Worm (Caenorhabditis elegans) whole organism, L3 larva: ENCODE data around the gene npp-23.

ENCODE experiments used
- R02D3.7 ChIP-seq: fragments of 150-350 bp; optimal IDR thresholded peaks from 2 replicates; lab custom pipeline; 2014; ENCODE audit warnings: missing biosample characterization, missing genetic modification characterization
- aly-2 ChIP-seq: fragments of 150-350 bp; optimal IDR thresholded peaks from 2 replicates; lab custom pipeline; 2014; ENCODE audit warnings: missing biosample characterization, missing genetic modification characterization
- ceh-16 ChIP-seq: sonication (generic microtip); optimal IDR thresholded peaks from 2 replicates; lab custom pipeline; 2017; ENCODE audit warnings: missing biosample characterization, missing genetic modification characterization
- elt-1 ChIP-seq: fragments of 150-350 bp; optimal IDR thresholded peaks from 2 replicates; lab custom pipeline; 2014; ENCODE audit warnings: missing biosample characterization, missing genetic modification characterization
- nhr-76 ChIP-seq: fragments of 150-350 bp; sonication (generic microtip); optimal IDR thresholded peaks from 5 replicates; lab custom pipeline; 2014; ENCODE audit warnings: missing biosample characterization, missing genetic modification characterization
- nhr-77 ChIP-seq: fragments of 150-350 bp; optimal IDR thresholded peaks from 2 replicates; lab custom pipeline; 2014; ENCODE audit warnings: missing biosample characterization, missing genetic modification characterization
- pqm-1 ChIP-seq: fragments of 150-350 bp; optimal IDR thresholded peaks from 2 replicates; lab custom pipeline; 2017; ENCODE audit warnings: missing biosample characterization, missing genetic modification characterization, inconsistent platforms
- skn-1 ChIP-seq: fragments of 150-350 bp; optimal IDR thresholded peaks from 2 replicates; lab custom pipeline; 2014; ENCODE audit warnings: missing biosample characterization, missing genetic modification characterization
- unc-62 ChIP-seq: fragments of 150-350 bp; sonication (generic microtip); optimal IDR thresholded peaks from 4 replicates; lab custom pipeline; 2014; ENCODE audit warnings: missing biosample characterization, missing genetic modification reagents, missing genetic modification characterization

ce11 chrIV:8844457-8844856 is 25.0 kb downstream of the npp-23 start, which contains the start of gene T11B7.2:
- TF ChIP-seq elt-1 (no peak), nhr-76 (tag; lab: Kevin White, UChicago) (no peak), nhr-77 (tag; lab: Kevin White, UChicago) (no peak), pqm-1 (tag; lab: Kevin White, UChicago) (no peak), unc-62 (GFP tag; lab: Kevin White, UChicago) (no peak), ceh-16 (no peak), skn-1 (tag; lab: Kevin White, UChicago) (no peak), aly-2 (tag; lab: Kevin White, UChicago) (no peak), R02D3.7 (tag; lab: Kevin White, UChicago) (no peak)
